Worm (Caenorhabditis elegans) whole organism, L1 larva: Measurements from ENCODE around the gene nhr-283.

Source experiments
- unc-86 ChIP-seq: sonication (generic microtip); optimal IDR thresholded peaks from 2 replicates; lab custom pipeline; 2016; ENCODE audit warnings: missing genetic modification characterization, missing compliant biosample characterization
- ztf-11 ChIP-seq, 2 experiments: sonication (generic microtip); optimal IDR thresholded peaks; 2 replicates each; lab custom pipeline; 2016 to 2017; ENCODE audit warnings: missing genetic modification characterization in 2 of 2, missing biosample characterization in 1 of 2, missing compliant biosample characterization in 1 of 2

DNA sequence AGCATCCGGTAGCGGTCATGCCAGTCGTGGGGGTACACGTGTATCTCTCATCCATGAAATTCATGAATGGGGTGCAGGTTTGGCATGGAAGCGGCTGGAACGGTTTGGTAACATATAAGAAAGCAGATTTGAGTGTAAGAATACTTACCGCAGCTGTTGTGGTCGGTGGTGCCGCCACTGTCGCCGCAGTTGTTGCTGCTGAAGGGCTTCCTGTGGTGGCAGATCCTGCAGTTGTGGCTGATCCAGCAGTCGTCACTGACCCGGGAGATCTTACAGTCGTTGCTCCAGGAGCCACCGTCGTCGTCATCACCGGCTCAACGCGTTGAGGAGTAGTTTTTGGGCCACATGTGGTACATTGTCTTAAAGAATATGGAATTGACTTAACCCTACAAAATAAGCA, 43.5 kb downstream of the nhr-283 start:
- TF ChIP-seq unc-86 (no peak), ztf-11 (tag; optimal IDR thresholded peaks at IDR 0.05; lab: Kevin White, UChicago) (no peak)
